Fruit fly (Drosophila melanogaster) whole organism, embryonic: ENCODE measurements around the gene CG32344.

Experiments
- Atf3 ChIP-seq: fragments of 200-800 bp; sonication (Bioruptor generic); optimal IDR thresholded peaks from 3 replicates; lab custom pipeline; 2016; ENCODE audit warnings: missing biosample characterization, missing genetic modification characterization
- CG10543 ChIP-seq: fragments of 200-800 bp; sonication (Bioruptor generic); optimal IDR thresholded peaks from 3 replicates; lab custom pipeline; 2017; ENCODE audit warnings: missing biosample characterization, mild to moderate bottlenecking, missing genetic modification characterization, moderate library complexity
- CG10979 ChIP-seq: fragments of 200-800 bp; sonication (Bioruptor generic); optimal IDR thresholded peaks from 2 replicates; lab custom pipeline; 2018; ENCODE audit warnings: missing biosample characterization, mild to moderate bottlenecking, missing genetic modification characterization, moderate library complexity
- CG11093 ChIP-seq: fragments of 200-800 bp; sonication (Bioruptor generic); IDR thresholded peaks from 3 replicates; pipeline ENCODE4 v1.3.6; 2022; ENCODE audit warnings: missing biosample characterization, missing genetic modification characterization
- CG11456 ChIP-seq: fragments of 200-800 bp; sonication (Bioruptor generic); IDR thresholded peaks from 3 replicates; pipeline ENCODE4 v1.3.6; 2022; ENCODE audit warnings: missing biosample characterization, missing genetic modification characterization
- CG12104 ChIP-seq: fragments of 200-800 bp; sonication (Bioruptor generic); optimal IDR thresholded peaks from 3 replicates; lab custom pipeline; 2016; ENCODE audit warnings: missing biosample characterization, missing genetic modification characterization
- CG12155 ChIP-seq: fragments of 200-800 bp; sonication (Bioruptor generic); optimal IDR thresholded peaks from 3 replicates; lab custom pipeline; 2016; ENCODE audit warnings: missing biosample characterization, missing genetic modification characterization
- CG12391 ChIP-seq: fragments of 200-800 bp; sonication (Bioruptor generic); optimal IDR thresholded peaks from 3 replicates; lab custom pipeline; 2018; ENCODE audit warnings: missing biosample characterization, mild to moderate bottlenecking, missing genetic modification characterization, moderate library complexity
- CG12942 ChIP-seq: fragments of 200-800 bp; sonication (Bioruptor generic); optimal IDR thresholded peaks from 3 replicates; lab custom pipeline; 2016; ENCODE audit warnings: missing biosample characterization, missing genetic modification characterization
- CG13123 ChIP-seq: fragments of 200-800 bp; sonication (Bioruptor generic); optimal IDR thresholded peaks from 2 replicates; lab custom pipeline; 2016; ENCODE audit warnings: missing biosample characterization, missing genetic modification characterization
- CG17612 ChIP-seq: fragments of 200-800 bp; sonication (Bioruptor generic); IDR thresholded peaks from 2 replicates; pipeline ENCODE4 v1.3.6; 2022; ENCODE audit warnings: missing biosample characterization, missing genetic modification characterization
- CG18619 ChIP-seq: fragments of 200-800 bp; sonication (Bioruptor generic); optimal IDR thresholded peaks from 3 replicates; lab custom pipeline; 2017; ENCODE audit warnings: missing biosample characterization, mild to moderate bottlenecking, missing genetic modification characterization
- CG2120 ChIP-seq: fragments of 200-800 bp; sonication (Bioruptor generic); optimal IDR thresholded peaks from 3 replicates; lab custom pipeline; 2016; ENCODE audit warnings: missing biosample characterization, missing genetic modification characterization
- CG2202 ChIP-seq: fragments of 200-800 bp; sonication (Bioruptor generic); optimal IDR thresholded peaks from 2 replicates; lab custom pipeline; 2018; ENCODE audit warnings: missing biosample characterization, mild to moderate bottlenecking, missing genetic modification characterization
- CG31441 ChIP-seq: fragments of 200-800 bp; sonication (Bioruptor generic); IDR thresholded peaks from 2 replicates; pipeline ENCODE4 v1.3.6; 2022; ENCODE audit warnings: missing biosample characterization, missing genetic modification characterization
- CG33557 ChIP-seq: fragments of 200-800 bp; sonication (Bioruptor generic); optimal IDR thresholded peaks from 2 replicates; lab custom pipeline; 2019; ENCODE audit warnings: missing biosample characterization, mild to moderate bottlenecking, missing genetic modification characterization, moderate library complexity
- CG3726 ChIP-seq: fragments of 200-800 bp; sonication (Bioruptor generic); IDR thresholded peaks from 3 replicates; pipeline ENCODE4, ENCODE4 v1.3.6; 2022; ENCODE audit warnings: missing biosample characterization, missing genetic modification characterization
- CG4730 ChIP-seq: fragments of 200-800 bp; sonication (Bioruptor generic); IDR thresholded peaks from 2 replicates; pipeline ENCODE4 v1.3.6; 2022; ENCODE audit warnings: missing biosample characterization, missing genetic modification characterization
- CG7271 ChIP-seq: fragments of 200-800 bp; sonication (Bioruptor generic); optimal IDR thresholded peaks from 2 replicates; lab custom pipeline; 2018; ENCODE audit warnings: missing biosample characterization, mild to moderate bottlenecking, missing genetic modification characterization, moderate library complexity
- CG7372 ChIP-seq: fragments of 200-800 bp; sonication (Bioruptor generic); IDR thresholded peaks from 2 replicates; pipeline ENCODE4 v1.3.6; 2022; ENCODE audit warnings: missing biosample characterization, missing genetic modification characterization
- CG9609 ChIP-seq: fragments of 200-800 bp; sonication (Bioruptor generic); optimal IDR thresholded peaks from 3 replicates; lab custom pipeline; 2016; ENCODE audit warnings: missing biosample characterization, missing genetic modification characterization
- D19A ChIP-seq: fragments of 200-800 bp; optimal IDR thresholded peaks from 3 replicates; lab custom pipeline; 2019; ENCODE audit warnings: missing biosample characterization, mild to moderate bottlenecking, missing genetic modification characterization, moderate library complexity
- Dll ChIP-seq: fragments of 200-800 bp; sonication (Bioruptor generic); IDR thresholded peaks from 4 replicates; pipeline ENCODE4 v1.3.6; 2022; ENCODE audit warnings: missing biosample characterization, missing genetic modification characterization; ENCODE audit not compliant: partially characterized antibody
- Fer1 ChIP-seq: fragments of 200-800 bp; sonication (Bioruptor generic); optimal IDR thresholded peaks from 2 replicates; lab custom pipeline; 2017; ENCODE audit warnings: missing biosample characterization, mild to moderate bottlenecking, missing genetic modification characterization
- Fer2 ChIP-seq: fragments of 200-800 bp; sonication (Bioruptor generic); optimal IDR thresholded peaks from 2 replicates; lab custom pipeline; 2018; ENCODE audit warnings: missing biosample characterization, mild to moderate bottlenecking, missing genetic modification characterization, moderate library complexity
- HLHmδ ChIP-seq: fragments of 200-800 bp; sonication (Bioruptor generic); optimal IDR thresholded peaks from 2 replicates; lab custom pipeline; 2018; ENCODE audit warnings: missing biosample characterization, mild to moderate bottlenecking, missing genetic modification characterization, moderate library complexity
- Hmx ChIP-seq: fragments of 200-800 bp; sonication (Bioruptor generic); optimal IDR thresholded peaks from 2 replicates; lab custom pipeline; 2016; ENCODE audit warnings: missing biosample characterization, missing genetic modification characterization
- Hr3 ChIP-seq: fragments of 200-800 bp; sonication (Bioruptor generic); optimal IDR thresholded peaks from 3 replicates; lab custom pipeline; 2016; ENCODE audit warnings: missing biosample characterization, missing genetic modification characterization
- Hr78 ChIP-seq, 2 experiments: fragments of 200-800 bp in 1 of 2; fragments of >200 bp in 1 of 2; sonication (Bioruptor generic) in 1 of 2; optimal IDR thresholded peaks; 2 replicates each; lab custom pipeline; 2017 to 2019; ENCODE audit warnings: missing biosample characterization in 2 of 2, missing genetic modification characterization in 2 of 2, mild to moderate bottlenecking in 1 of 2, moderate library complexity in 1 of 2
- Hsf ChIP-seq: fragments of 200-800 bp; sonication (Bioruptor generic); optimal IDR thresholded peaks from 3 replicates; lab custom pipeline; 2016; ENCODE audit warnings: missing biosample characterization, missing genetic modification characterization
- Lhr ChIP-seq: fragments of 200-800 bp; sonication (Bioruptor generic); optimal IDR thresholded peaks from 3 replicates; lab custom pipeline; 2017; ENCODE audit warnings: mild to moderate bottlenecking, missing biosample characterization, missing genetic modification reagents, missing genetic modification characterization
- Mrtf ChIP-seq: fragments of 200-800 bp; sonication (Bioruptor generic); IDR thresholded peaks from 3 replicates; pipeline ENCODE4 v1.3.6; 2022; ENCODE audit warnings: missing biosample characterization, missing genetic modification characterization
- Nf-YC ChIP-seq: fragments of 200-800 bp; optimal IDR thresholded peaks from 3 replicates; lab custom pipeline; 2019; ENCODE audit warnings: missing biosample characterization, mild to moderate bottlenecking, missing genetic modification characterization, moderate library complexity
- TFAM ChIP-seq: fragments of 200-800 bp; sonication (Bioruptor generic); optimal IDR thresholded peaks from 2 replicates; lab custom pipeline; 2017; ENCODE audit warnings: missing biosample characterization, missing genetic modification characterization, inconsistent platforms
- amos ChIP-seq: fragments of 200-800 bp; sonication (Bioruptor generic); IDR thresholded peaks from 2 replicates; pipeline ENCODE4 v1.3.6; 2022; ENCODE audit warnings: missing biosample characterization, missing genetic modification characterization; ENCODE audit not compliant: partially characterized antibody
- ato ChIP-seq: fragments of 200-800 bp; sonication (Bioruptor generic); IDR thresholded peaks from 2 replicates; pipeline ENCODE4 v1.3.6; 2022; ENCODE audit warnings: missing biosample characterization, missing genetic modification characterization; ENCODE audit not compliant: partially characterized antibody
- chif ChIP-seq, 2 experiments: fragments of 200-800 bp; sonication (Bioruptor generic); optimal IDR thresholded peaks; 3 replicates each; lab custom pipeline; 2016; ENCODE audit warnings: missing biosample characterization in 2 of 2, missing genetic modification characterization in 2 of 2
- dan ChIP-seq: fragments of 200-800 bp; sonication (Bioruptor generic); IDR thresholded peaks from 2 replicates; pipeline ENCODE4 v1.3.6; 2022; ENCODE audit warnings: missing biosample characterization, missing genetic modification characterization
- dimm ChIP-seq: fragments of 200-800 bp; sonication (Bioruptor generic); IDR thresholded peaks from 2 replicates; pipeline ENCODE4 v1.3.6; 2022; ENCODE audit warnings: missing biosample characterization, missing genetic modification characterization
- fd102C ChIP-seq: fragments of 200-800 bp; sonication (Bioruptor generic); optimal IDR thresholded peaks from 2 replicates; lab custom pipeline; 2018; ENCODE audit warnings: missing biosample characterization, mild to moderate bottlenecking, missing genetic modification characterization, moderate library complexity
- fd3F ChIP-seq: fragments of 200-800 bp; sonication (Bioruptor generic); optimal IDR thresholded peaks from 2 replicates; lab custom pipeline; 2018; ENCODE audit warnings: missing biosample characterization, mild to moderate bottlenecking, missing genetic modification characterization, moderate library complexity
- fd96Cb ChIP-seq: fragments of 200-800 bp; sonication (Bioruptor generic); optimal IDR thresholded peaks from 2 replicates; lab custom pipeline; 2018; ENCODE audit warnings: missing biosample characterization, mild to moderate bottlenecking, missing genetic modification characterization, moderate library complexity
- fru ChIP-seq: fragments of >200 bp; optimal IDR thresholded peaks from 2 replicates; lab custom pipeline; 2017
- ham ChIP-seq: fragments of 200-800 bp; sonication (Bioruptor generic); IDR thresholded peaks from 2 replicates; pipeline ENCODE4 v1.3.6; 2022; ENCODE audit warnings: missing biosample characterization, missing genetic modification characterization
- her ChIP-seq: fragments of 200-800 bp; sonication (Bioruptor generic); optimal IDR thresholded peaks from 2 replicates; lab custom pipeline; 2016; ENCODE audit warnings: missing biosample characterization, missing genetic modification characterization
- luna ChIP-seq: fragments of 200-800 bp; sonication (Bioruptor generic); optimal IDR thresholded peaks from 2 replicates; lab custom pipeline; 2016; ENCODE audit warnings: missing biosample characterization, missing genetic modification characterization
- mam ChIP-seq: fragments of 200-800 bp; sonication (Bioruptor generic); optimal IDR thresholded peaks from 3 replicates; lab custom pipeline; 2016; ENCODE audit warnings: missing biosample characterization, missing genetic modification characterization
- nau ChIP-seq: fragments of 200-800 bp; sonication (Bioruptor generic); optimal IDR thresholded peaks from 3 replicates; lab custom pipeline; 2017; ENCODE audit warnings: missing biosample characterization, mild to moderate bottlenecking, missing genetic modification characterization, missing genetic modification reagents
- pita ChIP-seq: fragments of 200-800 bp; sonication (Bioruptor generic); optimal IDR thresholded peaks from 2 replicates; lab custom pipeline; 2017; ENCODE audit warnings: missing biosample characterization, mild to moderate bottlenecking, missing genetic modification characterization
- sob ChIP-seq: fragments of 200-800 bp; sonication (Bioruptor generic); IDR thresholded peaks from 2 replicates; pipeline ENCODE4 v1.3.6; 2022; ENCODE audit warnings: missing biosample characterization, missing genetic modification characterization
- wor ChIP-seq: fragments of 200-800 bp; sonication (Bioruptor generic); IDR thresholded peaks from 2 replicates; pipeline ENCODE4 v1.3.6; 2022; ENCODE audit warnings: missing biosample characterization, missing genetic modification characterization

CG32344 gene

DNA sequence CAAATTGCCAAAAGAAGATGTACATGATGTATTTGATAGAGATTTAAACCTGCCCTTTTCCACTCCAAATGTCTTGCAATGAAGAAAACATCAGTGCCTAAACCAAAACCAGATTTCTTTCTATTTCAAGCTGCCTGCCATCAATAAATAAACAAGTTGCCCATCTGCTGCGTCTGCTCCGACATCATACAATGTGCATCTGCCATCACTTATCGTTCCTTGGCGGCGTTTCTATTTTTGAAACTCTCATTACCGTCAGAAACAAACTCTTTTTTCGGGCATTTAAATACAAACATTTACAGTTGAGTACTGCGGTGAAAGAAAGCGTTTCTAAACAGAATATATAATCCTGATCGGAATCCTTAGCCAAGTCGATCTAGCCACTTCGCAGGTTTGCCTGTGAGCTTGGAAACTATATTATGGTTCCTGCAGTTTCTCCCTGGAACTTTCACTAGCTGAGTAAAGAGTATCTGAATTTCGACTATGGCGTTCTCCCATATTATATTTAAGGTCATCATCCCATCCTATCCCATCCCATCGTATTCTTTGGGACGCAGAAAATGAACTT lies 29.6 kb downstream of the CG32344 start (continued):
- no peak for TF ChIP-seq ham (GFP tag; lab: Robert Waterston, UW)
- 0 out of 3 replicates have a peak, but pooled peaks have one; percentile 29 for TF ChIP-seq CG11093
- no peak for TF ChIP-seq Fer2 (tag; lab: Kevin White, UChicago)
- TF ChIP-seq Lhr (GFP tag; lab: Kevin White, UChicago), result no peak
- no peak for TF ChIP-seq CG7372 (GFP tag; lab: Robert Waterston, UW)
- no peak for TF ChIP-seq CG11456 (GFP tag; lab: Robert Waterston, UW)
- TF ChIP-seq CG2120, result no peak
- no peak for TF ChIP-seq dan (GFP tag; lab: Robert Waterston, UW)
- no peak for TF ChIP-seq her (GFP tag; lab: Kevin White, UChicago)
- no peak for TF ChIP-seq CG4730 (GFP tag; lab: Robert Waterston, UW)
- TF ChIP-seq CG12942 (GFP tag; lab: Kevin White, UChicago), result no peak
- no peak for TF ChIP-seq CG12104 (GFP tag; lab: Kevin White, UChicago)
- no peak for TF ChIP-seq ato
- no peak for TF ChIP-seq Mrtf (GFP tag; lab: Robert Waterston, UW)
- TF ChIP-seq HLHmδ (GFP tag; lab: Kevin White, UChicago), result no peak
- TF ChIP-seq CG3726 (GFP tag; lab: Robert Waterston, UW), result no peak
- no peak for TF ChIP-seq TFAM (GFP tag; lab: Kevin White, UChicago)
- TF ChIP-seq CG13123, result no peak
- TF ChIP-seq CG12155, result no peak
- no peak for TF ChIP-seq wor (GFP tag; lab: Robert Waterston, UW)
- no peak for TF ChIP-seq fd3F (GFP tag; lab: Kevin White, UChicago)
- TF ChIP-seq CG9609, result no peak
- peak; percentile 37 for TF ChIP-seq CG33557 (GFP tag; lab: Kevin White, UChicago)
- TF ChIP-seq CG18619, result no peak
- no peak for TF ChIP-seq Hsf (GFP tag; lab: Kevin White, UChicago)
- TF ChIP-seq CG31441 (GFP tag; lab: Robert Waterston, UW), result no peak; the same call in 1 of the 2 replicates
- TF ChIP-seq Atf3 (GFP tag; lab: Kevin White, UChicago), result no peak
- TF ChIP-seq sob (GFP tag; lab: Robert Waterston, UW), result no peak
- TF ChIP-seq CG2202, result peak; percentile 63
- TF ChIP-seq fd96Cb (tag; lab: Kevin White, UChicago), result no peak
- no peak for TF ChIP-seq fd102C
- no peak for TF ChIP-seq dimm (GFP tag; lab: Robert Waterston, UW)
- TF ChIP-seq Hr78 (GFP tag; optimal IDR thresholded peaks at IDR 0.05; lab: Kevin White, UChicago), result peak in 1 of 2 experiments; percentile 29
- no peak for TF ChIP-seq CG7271
- no peak for TF ChIP-seq nau (GFP tag; lab: Kevin White, UChicago)
- TF ChIP-seq CG17612 (GFP tag; lab: Robert Waterston, UW), result no peak
- TF ChIP-seq mam (GFP tag; lab: Kevin White, UChicago), result no peak
- TF ChIP-seq fru (lab: Kevin White, UChicago), result no peak
- TF ChIP-seq pita (GFP tag; lab: Kevin White, UChicago), result no peak
- no peak for TF ChIP-seq Dll (GFP tag; lab: Robert Waterston, UW)
- TF ChIP-seq Hmx (GFP tag; lab: Kevin White, UChicago), result no peak
- no peak for TF ChIP-seq Fer1 (GFP tag; lab: Kevin White, UChicago)
- TF ChIP-seq Nf-YC, result no peak
- TF ChIP-seq chif (GFP tag; optimal IDR thresholded peaks at IDR 0.05; lab: Kevin White, UChicago), result peak; percentile 32 to 54
- no peak for TF ChIP-seq amos (GFP tag; lab: Robert Waterston, UW)
- TF ChIP-seq CG10979 (tag; lab: Kevin White, UChicago), result peak; percentile 75
- TF ChIP-seq luna (GFP tag; lab: Kevin White, UChicago), result no peak
- no peak for TF ChIP-seq CG10543
- TF ChIP-seq CG12391 (tag; lab: Kevin White, UChicago), result peak; percentile 43
- TF ChIP-seq Hr3 (GFP tag; lab: Kevin White, UChicago), result no peak
- TF ChIP-seq D19A (tag; lab: Kevin White, UChicago), result peak; percentile 99
